Worm (Caenorhabditis elegans): ENCODE results near the gene mig-21.

mig-21 gene

ce11 chrIII:5828065-5828464, 50.1 kb downstream of the mig-21 start:
- TF ChIP-seq unc-62 (GFP tag; optimal IDR thresholded peaks at IDR 0.05), result no peak
- TF ChIP-seq nhr-6 (tag; optimal IDR thresholded peaks at IDR 0.05), result no peak
- TF ChIP-seq ceh-16 (tag; optimal IDR thresholded peaks at IDR 0.05), result no peak
- no peak for TF ChIP-seq alr-1 (tag; optimal IDR thresholded peaks at IDR 0.05)
- no peak for TF ChIP-seq lsy-2 (tag; optimal IDR thresholded peaks at IDR 0.05)
- no peak for TF ChIP-seq skn-1 (tag; optimal IDR thresholded peaks at IDR 0.05)
- TF ChIP-seq ztf-1 (GFP tag; conservative IDR thresholded peaks at IDR 0.05), result no peak
- TF ChIP-seq ama-1 (optimal IDR thresholded peaks at IDR 0.05), result no peak
- no peak for TF ChIP-seq nhr-12 (tag; optimal IDR thresholded peaks at IDR 0.05)
- no peak for TF ChIP-seq Y55F3AM.14 (GFP tag; optimal IDR thresholded peaks at IDR 0.05)
- no peak for TF ChIP-seq lin-11 (tag; optimal IDR thresholded peaks at IDR 0.05)
- no peak for TF ChIP-seq dmd-4 (tag; optimal IDR thresholded peaks at IDR 0.05)
- TF ChIP-seq unc-55 (GFP tag; optimal IDR thresholded peaks at IDR 0.05), result no peak
- TF ChIP-seq elt-1 (tag; optimal IDR thresholded peaks at IDR 0.05), result no peak
- TF ChIP-seq ztf-11 (tag; optimal IDR thresholded peaks at IDR 0.05), result no peak
